Worm (Caenorhabditis elegans): ENCODE results near the gene B0001.2.
A peak's percentile ranks its signal among the peaks of the same experiment; 100 is the strongest.

The B0001.2 gene

ce11 chrIV:12198816-12199215 lies 48.0 kb upstream of the B0001.2 start:
- TF ChIP-seq dmd-6 (GFP tag; IDR thresholded peaks at IDR 0.05) (peak; percentile 16; the same call in 1 of the 2 replicates), dve-1 (tag; optimal IDR thresholded peaks at IDR 0.05; ENCODE audit: insufficient read depth) (peak; percentile 4), daf-8 (GFP tag; IDR thresholded peaks at IDR 0.05) (no peak), pha-4 (GFP tag; IDR thresholded peaks at IDR 0.05) (no peak), pha-4 (tag; optimal IDR thresholded peaks at IDR 0.05) (peak; percentile 10), fos-1 (tag; optimal IDR thresholded peaks at IDR 0.05) (no peak), aly-2 (tag; optimal IDR thresholded peaks at IDR 0.05) (no peak)

ce11 chrIV:12197679-12198078 lies 46.9 kb upstream of the B0001.2 start:
- TF ChIP-seq F44E2.7 (GFP tag; IDR thresholded peaks at IDR 0.05) (no peak), fos-1 (tag; optimal IDR thresholded peaks at IDR 0.05) (no peak), ZK546.5 (tag; optimal IDR thresholded peaks at IDR 0.05) (no peak), cey-2 (tag; optimal IDR thresholded peaks at IDR 0.05; ENCODE audit: borderline replicate concordance, insufficient read depth) (no peak), saeg-2 (GFP tag; IDR thresholded peaks at IDR 0.05) (no peak), daf-16 (GFP tag; optimal IDR thresholded peaks at IDR 0.05) (peak in 1 of 2 experiments; percentile 33), daf-16 (tag; optimal IDR thresholded peaks at IDR 0.05) (peak; percentile 78), nhr-237 (tag; optimal IDR thresholded peaks at IDR 0.05) (no peak), ceh-32 (tag; optimal IDR thresholded peaks at IDR 0.05; ENCODE audit: poor library complexity) (no peak), mxl-3 (GFP tag; optimal IDR thresholded peaks at IDR 0.05) (no peak), vab-7 (GFP tag; IDR thresholded peaks at IDR 0.05) (no peak), daf-8 (GFP tag; IDR thresholded peaks at IDR 0.05) (no peak), zag-1 (tag; optimal IDR thresholded peaks at IDR 0.05) (no peak), unc-130 (GFP tag; optimal IDR thresholded peaks at IDR 0.05) (no peak), dve-1 (tag; optimal IDR thresholded peaks at IDR 0.05; ENCODE audit: insufficient read depth) (peak; percentile 66), nhr-77 (tag; optimal IDR thresholded peaks at IDR 0.05) (peak; percentile 25), nhr-11 (tag; optimal IDR thresholded peaks at IDR 0.05) (no peak), lim-7 (GFP tag; IDR thresholded peaks at IDR 0.05) (no peak), dmd-6 (GFP tag; IDR thresholded peaks at IDR 0.05) (peak; percentile 75), spr-1 (tag; optimal IDR thresholded peaks at IDR 0.05) (no peak), ama-1 (optimal IDR thresholded peaks at IDR 0.05) (no peak), madf-5 (GFP tag; IDR thresholded peaks at IDR 0.05) (no peak), ceh-44 (GFP tag; IDR thresholded peaks at IDR 0.05) (no peak), hlh-11 (tag; optimal IDR thresholded peaks at IDR 0.05) (peak; percentile 80), pha-4 (GFP tag; IDR thresholded peaks at IDR 0.05) (no peak), pha-4 (tag; optimal IDR thresholded peaks at IDR 0.05) (no peak), snpc-1.2 (GFP tag; IDR thresholded peaks at IDR 0.05) (no peak), mdt-29 (GFP tag; IDR thresholded peaks at IDR 0.05) (no peak), unc-39 (tag; optimal IDR thresholded peaks at IDR 0.05) (no peak), tag-97 (GFP tag; IDR thresholded peaks at IDR 0.05) (no peak), arid-1 (GFP tag; conservative IDR thresholded peaks at IDR 0.05) (no peak), ceh-20 (GFP tag; IDR thresholded peaks at IDR 0.05) (no peak), nhr-28 (tag; optimal IDR thresholded peaks at IDR 0.05) (peak; percentile 57), R02D3.7 (tag; optimal IDR thresholded peaks at IDR 0.05) (no peak), Y105C5A.15 (GFP tag; IDR thresholded peaks at IDR 0.05) (no peak), nhr-10 (tag; optimal IDR thresholded peaks at IDR 0.05) (no peak), F26F4.8 (GFP tag; conservative IDR thresholded peaks at IDR 0.05) (no peak), aha-1 (tag) (no peak), ceh-28 (tag; optimal IDR thresholded peaks at IDR 0.05) (no peak), ZK337.2 (GFP tag; IDR thresholded peaks at IDR 0.05) (no peak), lin-15B (tag; optimal IDR thresholded peaks at IDR 0.05) (no peak), F49E8.2 (tag; optimal IDR thresholded peaks at IDR 0.05; ENCODE audit: borderline replicate concordance) (no peak), ctbp-1 (GFP tag; IDR thresholded peaks at IDR 0.05) (no peak), nhr-111 (GFP tag; optimal IDR thresholded peaks at IDR 0.05) (no peak), egl-27 (tag; optimal IDR thresholded peaks at IDR 0.05) (no peak), daf-12 (tag; optimal IDR thresholded peaks at IDR 0.05) (no peak), rbr-2 (tag; optimal IDR thresholded peaks at IDR 0.05) (no peak), mes-2 (tag; optimal IDR thresholded peaks at IDR 0.05; ENCODE audit: poor library complexity, severe bottlenecking) (peak; percentile 18), ceh-62 (tag; optimal IDR thresholded peaks at IDR 0.05) (no peak)
